Worm (Caenorhabditis elegans) whole organism, mixed stage, embryonic: ENCODE results near the gene gdh-1.

Experiments
- M03D4.4 ChIP-seq: sonication (generic microtip); optimal IDR thresholded peaks from 2 replicates; lab custom pipeline; 2017; ENCODE audit warnings: mild to moderate bottlenecking, missing genetic modification characterization, missing compliant biosample characterization
- bed-3 ChIP-seq: fragments of 200-800 bp; sonication (Bioruptor generic); optimal IDR thresholded peaks from 3 replicates; lab custom pipeline; 2018; ENCODE audit warnings: mild to moderate bottlenecking, missing genetic modification characterization, moderate library complexity, missing compliant biosample characterization
- blmp-1 ChIP-seq: fragments of 150-350 bp; optimal IDR thresholded peaks from 2 replicates; lab custom pipeline; 2014; ENCODE audit warnings: missing biosample characterization, missing genetic modification characterization
- ceh-39 ChIP-seq: fragments of 150-350 bp; optimal IDR thresholded peaks from 2 replicates; lab custom pipeline; 2014; ENCODE audit warnings: missing biosample characterization, missing genetic modification characterization
- ceh-43 ChIP-seq: fragments of 200-800 bp; sonication (Bioruptor generic); optimal IDR thresholded peaks from 2 replicates; lab custom pipeline; 2018; ENCODE audit warnings: mild to moderate bottlenecking, missing genetic modification characterization, moderate library complexity, missing compliant biosample characterization
- ceh-83 ChIP-seq: fragments of 200-800 bp; sonication (Bioruptor generic); optimal IDR thresholded peaks from 2 replicates; lab custom pipeline; 2018; ENCODE audit warnings: mild to moderate bottlenecking, missing genetic modification characterization, missing compliant biosample characterization
- ces-1 ChIP-seq: fragments of 150-350 bp; optimal IDR thresholded peaks from 2 replicates; lab custom pipeline; 2014; ENCODE audit warnings: missing biosample characterization, missing genetic modification reagents, missing genetic modification characterization
- cnd-1 ChIP-seq: fragments of 200-800 bp; sonication (Bioruptor generic); optimal IDR thresholded peaks from 2 replicates; lab custom pipeline; 2018; ENCODE audit warnings: mild to moderate bottlenecking, missing genetic modification characterization, missing compliant biosample characterization
- drap-1 ChIP-seq: fragments of 200-800 bp; sonication (Bioruptor generic); optimal IDR thresholded peaks from 3 replicates; lab custom pipeline; 2018; ENCODE audit warnings: mild to moderate bottlenecking, missing genetic modification characterization, missing compliant biosample characterization
- elt-1 ChIP-seq: sonication (generic microtip); optimal IDR thresholded peaks from 2 replicates; lab custom pipeline; 2017; ENCODE audit warnings: missing genetic modification characterization, mild to moderate bottlenecking, missing compliant biosample characterization, antibody characterized with exemption, moderate library complexity, borderline replicate concordance; ENCODE audit not compliant: insufficient read depth
- elt-3 ChIP-seq: fragments of 150-350 bp; optimal IDR thresholded peaks from 2 replicates; lab custom pipeline; 2014; ENCODE audit warnings: missing biosample characterization, missing genetic modification characterization
- flh-1 ChIP-seq: fragments of 200-800 bp; sonication (Bioruptor generic); optimal IDR thresholded peaks from 2 replicates; lab custom pipeline; 2018; ENCODE audit warnings: mild to moderate bottlenecking, missing genetic modification characterization, moderate library complexity, missing compliant biosample characterization
- ham-2 ChIP-seq: fragments of 200-800 bp; sonication (Bioruptor generic); optimal IDR thresholded peaks from 2 replicates; lab custom pipeline; 2018; ENCODE audit warnings: mild to moderate bottlenecking, missing genetic modification characterization, missing compliant biosample characterization
- hlh-1 ChIP-seq: fragments of 150-350 bp; optimal IDR thresholded peaks from 2 replicates; lab custom pipeline; 2014; ENCODE audit warnings: missing biosample characterization, missing genetic modification reagents, missing genetic modification characterization
- lin-13 ChIP-seq: fragments of 150-350 bp; optimal IDR thresholded peaks from 2 replicates; lab custom pipeline; 2014; ENCODE audit warnings: missing biosample characterization, missing genetic modification characterization
- lsy-2 ChIP-seq: fragments of 150-350 bp; optimal IDR thresholded peaks from 2 replicates; lab custom pipeline; 2014; ENCODE audit warnings: missing biosample characterization, missing genetic modification characterization
- mab-5 ChIP-seq: fragments of 150-350 bp; optimal IDR thresholded peaks from 2 replicates; lab custom pipeline; 2014; ENCODE audit warnings: missing biosample characterization, missing genetic modification characterization
- mep-1 ChIP-seq: fragments of 150-350 bp; optimal IDR thresholded peaks from 2 replicates; lab custom pipeline; 2017; ENCODE audit warnings: missing biosample characterization, missing genetic modification reagents, missing genetic modification characterization, inconsistent platforms
- mls-2 ChIP-seq: sonication (generic microtip); optimal IDR thresholded peaks from 2 replicates; lab custom pipeline; 2016; ENCODE audit warnings: mild to moderate bottlenecking, missing genetic modification characterization, moderate library complexity, missing compliant biosample characterization
- nhr-12 ChIP-seq: fragments of 150-350 bp; optimal IDR thresholded peaks from 2 replicates; lab custom pipeline; 2014; ENCODE audit warnings: missing biosample characterization, missing genetic modification characterization
- nhr-28 ChIP-seq: fragments of 150-350 bp; optimal IDR thresholded peaks from 2 replicates; lab custom pipeline; 2014; ENCODE audit warnings: missing biosample characterization, missing genetic modification characterization
- nhr-76 ChIP-seq: sonication (generic microtip); optimal IDR thresholded peaks from 2 replicates; lab custom pipeline; 2017; ENCODE audit warnings: missing biosample characterization, missing genetic modification characterization
- pha-4 ChIP-seq: fragments of 150-350 bp; optimal IDR thresholded peaks from 2 replicates; lab custom pipeline; 2018; ENCODE audit warnings: missing biosample characterization, missing genetic modification reagents, missing genetic modification characterization
- sem-2 ChIP-seq: fragments of 200-800 bp; sonication (Bioruptor generic); optimal IDR thresholded peaks from 2 replicates; lab custom pipeline; 2018; ENCODE audit warnings: mild to moderate bottlenecking, missing genetic modification characterization, missing compliant biosample characterization
- snpc-4 ChIP-seq: fragments of 150-350 bp; optimal IDR thresholded peaks from 2 replicates; lab custom pipeline; 2014; ENCODE audit warnings: missing biosample characterization, missing genetic modification characterization
- tbx-8 ChIP-seq: fragments of 200-800 bp; sonication (Bioruptor generic); optimal IDR thresholded peaks from 2 replicates; lab custom pipeline; 2018; ENCODE audit warnings: mild to moderate bottlenecking, missing genetic modification characterization, moderate library complexity, missing compliant biosample characterization
- unc-120 ChIP-seq: sonication (generic microtip); optimal IDR thresholded peaks from 2 replicates; lab custom pipeline; 2017; ENCODE audit warnings: missing genetic modification characterization, missing compliant biosample characterization; ENCODE audit not compliant: poor library complexity, severe bottlenecking
- unc-39 ChIP-seq: fragments of 150-350 bp; optimal IDR thresholded peaks from 2 replicates; lab custom pipeline; 2014; ENCODE audit warnings: missing biosample characterization, missing genetic modification characterization
- unc-62 ChIP-seq: fragments of 150-350 bp; optimal IDR thresholded peaks from 2 replicates; lab custom pipeline; 2014; ENCODE audit warnings: missing biosample characterization, missing genetic modification reagents, missing genetic modification characterization
- zip-8 ChIP-seq: fragments of 150-350 bp; optimal IDR thresholded peaks from 2 replicates; lab custom pipeline; 2014; ENCODE audit warnings: missing biosample characterization, missing genetic modification characterization
- ztf-11 ChIP-seq: fragments of 150-350 bp; optimal IDR thresholded peaks from 2 replicates; lab custom pipeline; 2014; ENCODE audit warnings: missing biosample characterization, missing genetic modification characterization

The gdh-1 gene

DNA sequence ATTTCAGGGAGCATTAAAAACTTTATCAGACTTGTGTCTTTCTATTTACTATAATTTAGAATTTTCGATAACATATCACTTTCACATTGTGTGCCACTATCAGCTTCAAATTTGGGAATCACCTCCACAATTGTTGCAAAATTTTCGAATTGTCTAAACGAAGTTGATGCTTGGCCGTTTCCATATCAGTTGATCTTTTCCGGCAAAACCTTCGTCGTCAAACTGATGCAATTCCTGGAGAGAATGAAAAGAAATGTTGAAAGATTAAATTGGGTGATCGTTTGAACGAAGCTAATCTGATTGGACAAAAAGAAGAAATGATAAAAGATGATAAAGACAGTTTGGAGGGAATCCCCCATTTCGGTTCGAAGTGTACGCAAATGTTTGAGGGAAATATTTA is 2.5 kb downstream of the gdh-1 start:
- TF ChIP-seq zip-8 (no peak), mep-1 (tag; lab: Kevin White, UChicago) (no peak), nhr-76 (tag; lab: Kevin White, UChicago) (no peak), ztf-11 (tag; lab: Kevin White, UChicago) (no peak), ces-1 (no peak), cnd-1 (tag; lab: Kevin White, UChicago) (no peak), nhr-12 (tag; lab: Kevin White, UChicago) (no peak), blmp-1 (tag; lab: Kevin White, UChicago) (no peak)

DNA sequence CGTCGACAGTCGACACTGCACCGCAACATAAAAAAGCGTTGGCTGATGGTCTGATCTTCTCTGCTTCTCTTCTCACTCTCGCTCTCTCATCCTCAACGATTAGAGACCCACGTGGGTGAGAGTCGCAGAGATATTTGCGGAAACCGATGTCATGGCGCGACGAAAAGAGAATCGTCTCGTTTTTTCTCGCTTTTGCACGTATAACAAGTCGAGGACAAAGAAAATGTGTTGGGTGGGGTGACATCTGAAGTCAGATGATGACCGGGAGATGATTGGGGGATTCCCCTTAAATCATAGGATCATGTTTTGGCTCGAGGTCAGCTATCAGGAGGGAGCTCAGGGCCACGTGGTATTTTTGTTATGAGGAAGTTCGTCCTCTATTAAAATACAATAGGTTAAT is 3.3 kb downstream of the gdh-1 start:
- TF ChIP-seq ceh-83 (GFP tag; lab: Kevin White, UChicago) (no peak), mls-2 (tag; lab: Kevin White, UChicago) (no peak), blmp-1 (tag; lab: Kevin White, UChicago) (no peak), pha-4 (tag; lab: Kevin White, UChicago) (no peak), nhr-28 (tag; lab: Kevin White, UChicago) (no peak), hlh-1 (tag; lab: Kevin White, UChicago) (no peak), flh-1 (GFP tag; lab: Kevin White, UChicago) (no peak), ceh-43 (no peak), ham-2 (GFP tag; lab: Kevin White, UChicago) (no peak), ztf-11 (tag; lab: Kevin White, UChicago) (no peak), lin-13 (tag; lab: Kevin White, UChicago) (no peak), drap-1 (GFP tag; lab: Kevin White, UChicago) (no peak), nhr-12 (tag; lab: Kevin White, UChicago) (no peak), mab-5 (tag; lab: Kevin White, UChicago) (no peak), nhr-76 (tag; lab: Kevin White, UChicago) (no peak), tbx-8 (GFP tag; lab: Kevin White, UChicago) (no peak), snpc-4 (tag; lab: Kevin White, UChicago) (no peak)

DNA sequence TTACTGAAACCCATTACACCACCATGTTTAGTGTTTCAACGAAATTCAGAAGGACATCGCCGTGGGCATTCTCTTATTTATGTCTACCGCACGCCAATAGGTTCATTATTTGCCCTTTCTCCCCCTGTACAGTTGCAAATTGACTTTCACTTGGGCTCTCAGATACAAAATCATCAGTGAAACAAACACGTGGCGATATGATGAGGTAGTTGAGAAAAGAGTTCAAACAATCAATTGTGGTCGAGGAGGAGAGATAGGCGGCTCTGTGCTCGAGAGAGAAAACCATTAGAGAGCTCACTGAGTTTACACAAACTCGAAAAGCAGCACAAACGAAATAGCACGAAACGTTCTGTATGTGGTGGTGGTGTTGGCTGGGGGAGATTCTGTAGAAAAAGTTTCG is 4.0 kb downstream of the gdh-1 start:
- TF ChIP-seq lin-13 (tag; lab: Kevin White, UChicago) (no peak), hlh-1 (tag; lab: Kevin White, UChicago) (peak; percentile 25), elt-3 (tag; lab: Kevin White, UChicago) (no peak), lsy-2 (tag; lab: Kevin White, UChicago) (no peak)
- TF ChIP-seq, all 35 proteins: peak for 1

DNA sequence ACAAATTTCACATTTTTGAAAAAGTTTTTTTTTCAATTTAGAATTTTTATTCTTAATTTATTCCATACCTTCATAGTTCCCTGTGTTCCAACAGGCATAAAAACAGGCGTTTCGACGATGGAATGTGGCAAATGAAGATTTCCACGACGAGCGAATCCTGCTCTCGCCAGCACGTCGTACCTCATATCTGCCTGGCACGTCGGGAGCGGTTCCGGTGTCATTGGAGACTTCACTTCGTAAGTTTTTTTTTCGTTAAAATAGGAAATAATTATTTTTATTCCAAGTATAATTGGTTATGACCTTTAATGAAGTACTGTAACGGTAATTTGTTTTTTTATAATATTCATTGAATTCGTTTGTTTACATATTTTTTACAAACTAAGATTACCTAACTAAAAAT is 6.5 kb downstream of the gdh-1 start, which contains the start of gene tgt-1:
tgt-1 (minus strand) TSS at position 232 of the 400 bp plus-strand sequence.
- TF ChIP-seq ceh-39 (no peak), elt-1 (tag; lab: Kevin White, UChicago) (no peak), unc-120 (tag; lab: Kevin White, UChicago) (no peak), M03D4.4 (tag; lab: Kevin White, UChicago) (no peak), nhr-28 (tag; lab: Kevin White, UChicago) (no peak), nhr-12 (tag; lab: Kevin White, UChicago) (no peak), unc-39 (tag; lab: Kevin White, UChicago) (no peak), pha-4 (tag; lab: Kevin White, UChicago) (no peak), bed-3 (GFP tag; lab: Kevin White, UChicago) (no peak), ces-1 (no peak), mep-1 (tag; lab: Kevin White, UChicago) (no peak), tbx-8 (GFP tag; lab: Kevin White, UChicago) (no peak), sem-2 (GFP tag; lab: Kevin White, UChicago) (no peak), mls-2 (tag; lab: Kevin White, UChicago) (no peak), unc-62 (GFP tag; lab: Kevin White, UChicago) (no peak)
